Worm (Caenorhabditis elegans) whole organism, L3 larva: ENCODE data around the gene T10H4.13.

Experiments used
- aly-2 ChIP-seq: fragments of 150-350 bp; optimal IDR thresholded peaks from 2 replicates; lab custom pipeline; 2014; ENCODE audit warnings: missing biosample characterization, missing genetic modification characterization
- ceh-16 ChIP-seq: sonication (generic microtip); optimal IDR thresholded peaks from 2 replicates; lab custom pipeline; 2017; ENCODE audit warnings: missing biosample characterization, missing genetic modification characterization
- ceh-82 ChIP-seq: fragments of 150-350 bp; optimal IDR thresholded peaks from 2 replicates; lab custom pipeline; 2014; ENCODE audit warnings: missing biosample characterization, missing genetic modification characterization
- ceh-9 ChIP-seq: sonication (generic microtip); optimal IDR thresholded peaks from 2 replicates; lab custom pipeline; 2018; ENCODE audit warnings: missing biosample characterization, missing genetic modification characterization
- daf-12 ChIP-seq: fragments of 150-350 bp; optimal IDR thresholded peaks from 2 replicates; lab custom pipeline; 2014; ENCODE audit warnings: missing biosample characterization, missing genetic modification reagents, missing genetic modification characterization
- egl-27 ChIP-seq: sonication (generic microtip); optimal IDR thresholded peaks from 4 replicates; lab custom pipeline; 2017; ENCODE audit warnings: missing biosample characterization, missing genetic modification reagents, missing genetic modification characterization
- egl-5 ChIP-seq: fragments of 150-350 bp; optimal IDR thresholded peaks from 2 replicates; lab custom pipeline; 2017; ENCODE audit warnings: missing biosample characterization, missing genetic modification reagents, missing genetic modification characterization, inconsistent platforms
- elt-2 ChIP-seq: sonication (generic microtip); optimal IDR thresholded peaks from 2 replicates; lab custom pipeline; 2016; ENCODE audit warnings: missing genetic modification reagents, mild to moderate bottlenecking, missing genetic modification characterization, missing compliant biosample characterization
- elt-3 ChIP-seq, 3 experiments: fragments of 150-350 bp in 1 of 3; sonication (generic microtip) in 2 of 3; optimal IDR thresholded peaks; 2 replicates in 2 of 3; 4 replicates in 1 of 3; lab custom pipeline; 2014 to 2017; ENCODE audit warnings: missing biosample characterization in 3 of 3, missing genetic modification characterization in 3 of 3
- eor-1 ChIP-seq, 2 experiments: fragments of 150-350 bp; optimal IDR thresholded peaks; 2 replicates each; lab custom pipeline; 2014 to 2018; ENCODE audit warnings: missing biosample characterization in 2 of 2, missing genetic modification characterization in 2 of 2
- fkh-10 ChIP-seq: sonication (generic microtip); optimal IDR thresholded peaks from 2 replicates; lab custom pipeline; 2017; ENCODE audit warnings: missing biosample characterization, missing genetic modification reagents, missing genetic modification characterization
- fkh-2 ChIP-seq: fragments of 150-350 bp; optimal IDR thresholded peaks from 2 replicates; lab custom pipeline; 2014; ENCODE audit warnings: missing biosample characterization, missing genetic modification reagents, missing genetic modification characterization
- fos-1 ChIP-seq: fragments of 150-350 bp; optimal IDR thresholded peaks from 2 replicates; lab custom pipeline; 2014; ENCODE audit warnings: missing biosample characterization, missing genetic modification characterization
- hmg-11 ChIP-seq: sonication (generic microtip); optimal IDR thresholded peaks from 2 replicates; lab custom pipeline; 2016; ENCODE audit warnings: missing genetic modification characterization, missing compliant biosample characterization
- jun-1 ChIP-seq: fragments of 150-350 bp; optimal IDR thresholded peaks from 2 replicates; lab custom pipeline; 2014; ENCODE audit warnings: missing biosample characterization, missing genetic modification reagents, missing genetic modification characterization
- lin-15B ChIP-seq: fragments of 150-350 bp; optimal IDR thresholded peaks from 2 replicates; lab custom pipeline; 2014; ENCODE audit warnings: missing biosample characterization, missing genetic modification characterization
- lin-39 ChIP-seq: fragments of 150-350 bp; optimal IDR thresholded peaks from 2 replicates; lab custom pipeline; 2018; ENCODE audit warnings: missing biosample characterization, missing genetic modification reagents, missing genetic modification characterization
- lsy-12 ChIP-seq: sonication (generic microtip); optimal IDR thresholded peaks from 2 replicates; lab custom pipeline; 2016; ENCODE audit warnings: mild to moderate bottlenecking, missing genetic modification characterization, missing compliant biosample characterization
- mdl-1 ChIP-seq: fragments of 150-350 bp; optimal IDR thresholded peaks from 2 replicates; lab custom pipeline; 2014; ENCODE audit warnings: missing biosample characterization, missing genetic modification characterization
- nfya-1 ChIP-seq: sonication (generic microtip); optimal IDR thresholded peaks from 2 replicates; lab custom pipeline; 2017; ENCODE audit warnings: missing genetic modification characterization, mild to moderate bottlenecking, missing compliant biosample characterization, antibody characterized with exemption, moderate library complexity; ENCODE audit not compliant: insufficient read depth
- nhr-11 ChIP-seq: fragments of 150-350 bp; optimal IDR thresholded peaks from 2 replicates; lab custom pipeline; 2014; ENCODE audit warnings: missing biosample characterization, missing genetic modification characterization
- nhr-23 ChIP-seq: fragments of 150-350 bp; optimal IDR thresholded peaks from 2 replicates; lab custom pipeline; 2014; ENCODE audit warnings: missing biosample characterization, missing genetic modification reagents, missing genetic modification characterization
- nhr-237 ChIP-seq: fragments of 150-350 bp; optimal IDR thresholded peaks from 2 replicates; lab custom pipeline; 2014; ENCODE audit warnings: missing biosample characterization, missing genetic modification characterization
- nhr-28 ChIP-seq: fragments of 150-350 bp; optimal IDR thresholded peaks from 2 replicates; lab custom pipeline; 2014; ENCODE audit warnings: missing biosample characterization, missing genetic modification characterization
- nhr-43 ChIP-seq: sonication (generic microtip); optimal IDR thresholded peaks from 2 replicates; lab custom pipeline; 2016; ENCODE audit warnings: mild to moderate bottlenecking, missing genetic modification characterization, missing compliant biosample characterization; ENCODE audit not compliant: poor library complexity, severe bottlenecking
- nhr-67 ChIP-seq: fragments of 150-350 bp; optimal IDR thresholded peaks from 2 replicates; lab custom pipeline; 2014; ENCODE audit warnings: missing biosample characterization, missing genetic modification characterization
- nhr-76 ChIP-seq: fragments of 150-350 bp; sonication (generic microtip); optimal IDR thresholded peaks from 5 replicates; lab custom pipeline; 2014; ENCODE audit warnings: missing biosample characterization, missing genetic modification characterization
- nhr-77 ChIP-seq: fragments of 150-350 bp; optimal IDR thresholded peaks from 2 replicates; lab custom pipeline; 2014; ENCODE audit warnings: missing biosample characterization, missing genetic modification characterization
- pha-4 ChIP-seq: fragments of 150-350 bp; optimal IDR thresholded peaks from 2 replicates; lab custom pipeline; 2014; ENCODE audit warnings: missing biosample characterization, missing genetic modification reagents, missing genetic modification characterization
- pqm-1 ChIP-seq: fragments of 150-350 bp; optimal IDR thresholded peaks from 2 replicates; lab custom pipeline; 2017; ENCODE audit warnings: missing biosample characterization, missing genetic modification characterization, inconsistent platforms
- sea-2 ChIP-seq: fragments of 150-350 bp; sonication (generic microtip); optimal IDR thresholded peaks from 4 replicates; lab custom pipeline; 2014; ENCODE audit warnings: missing biosample characterization, missing genetic modification reagents, missing genetic modification characterization
- skn-1 ChIP-seq: fragments of 150-350 bp; optimal IDR thresholded peaks from 2 replicates; lab custom pipeline; 2014; ENCODE audit warnings: missing biosample characterization, missing genetic modification characterization
- snpc-4 ChIP-seq: fragments of 150-350 bp; optimal IDR thresholded peaks from 2 replicates; lab custom pipeline; 2014; ENCODE audit warnings: missing biosample characterization, missing genetic modification characterization
- tbx-2 ChIP-seq: sonication (generic microtip); optimal IDR thresholded peaks from 2 replicates; lab custom pipeline; 2016; ENCODE audit warnings: mild to moderate bottlenecking, missing genetic modification characterization, missing compliant biosample characterization
- unc-39 ChIP-seq: sonication (generic microtip); optimal IDR thresholded peaks from 4 replicates; lab custom pipeline; 2017; ENCODE audit warnings: missing biosample characterization, missing genetic modification characterization
- unc-62 ChIP-seq: fragments of 150-350 bp; sonication (generic microtip); optimal IDR thresholded peaks from 4 replicates; lab custom pipeline; 2014; ENCODE audit warnings: missing biosample characterization, missing genetic modification reagents, missing genetic modification characterization

The T10H4.13 gene

ce11 chrV:15305502-15305901, 38.2 kb upstream of the T10H4.13 start, which contains the start of gene T26H8.5:
TSS of gene T26H8.5 (minus strand) at chrV:15305602.
- TF ChIP-seq egl-5 (tag; lab: Kevin White, UChicago) (no peak), unc-62 (GFP tag; lab: Kevin White, UChicago) (no peak), elt-3 (tag; optimal IDR thresholded peaks at IDR 0.05; lab: Kevin White, UChicago) (no peak), lin-39 (no peak), ceh-82 (tag; lab: Kevin White, UChicago) (no peak), nhr-76 (tag; lab: Kevin White, UChicago) (no peak), fkh-10 (GFP tag; lab: Kevin White, UChicago) (no peak), daf-12 (tag; lab: Kevin White, UChicago) (no peak), sea-2 (GFP tag; lab: Kevin White, UChicago) (no peak), nfya-1 (tag; lab: Kevin White, UChicago) (no peak), fkh-2 (tag; lab: Kevin White, UChicago) (no peak), nhr-28 (tag; lab: Kevin White, UChicago) (no peak), jun-1 (tag; lab: Kevin White, UChicago) (no peak), nhr-11 (no peak), nhr-237 (tag; lab: Kevin White, UChicago) (no peak), tbx-2 (no peak), ceh-16 (tag; lab: Kevin White, UChicago) (no peak), eor-1 (tag; optimal IDR thresholded peaks at IDR 0.05; lab: Kevin White, UChicago) (no peak), egl-27 (tag; lab: Kevin White, UChicago) (no peak), nhr-67 (tag; lab: Kevin White, UChicago) (no peak)

- TF ChIP-seq nhr-67 (tag; lab: Kevin White, UChicago): no peak
- no peak for TF ChIP-seq aly-2 (tag; lab: Kevin White, UChicago)
- no peak for TF ChIP-seq ceh-82 (tag; lab: Kevin White, UChicago)
- TF ChIP-seq egl-5 (tag; lab: Kevin White, UChicago): no peak
- no peak for TF ChIP-seq nhr-28 (tag; lab: Kevin White, UChicago)
- no peak for TF ChIP-seq tbx-2
Observed at ce11 chrV:15303625-15304024, 36.3 kb upstream of the T10H4.13 start, which contains the start of gene srx-48. TSS of gene srx-48 (minus strand) at chrV:15303725.

- TF ChIP-seq nhr-28 (tag; lab: Kevin White, UChicago) (no peak), fos-1 (tag; lab: Kevin White, UChicago) (peak; percentile 52), mdl-1 (no peak), nhr-11 (no peak), fkh-10 (GFP tag; lab: Kevin White, UChicago) (no peak), snpc-4 (no peak), ceh-9 (no peak), tbx-2 (no peak), jun-1 (tag; lab: Kevin White, UChicago) (peak; percentile 94), unc-62 (GFP tag; lab: Kevin White, UChicago) (no peak), elt-3 (tag; optimal IDR thresholded peaks at IDR 0.05; lab: Kevin White, UChicago) (no peak), pqm-1 (tag; lab: Kevin White, UChicago) (peak; percentile 99), elt-2 (tag; lab: Kevin White, UChicago) (peak; percentile 99), egl-27 (tag; lab: Kevin White, UChicago) (no peak), unc-39 (tag; lab: Kevin White, UChicago) (no peak), hmg-11 (tag; lab: Kevin White, UChicago) (no peak), nhr-43 (tag; lab: Kevin White, UChicago) (no peak), nhr-77 (tag; lab: Kevin White, UChicago) (no peak), nhr-67 (tag; lab: Kevin White, UChicago) (no peak), aly-2 (tag; lab: Kevin White, UChicago) (no peak), egl-5 (tag; lab: Kevin White, UChicago) (no peak), skn-1 (tag; lab: Kevin White, UChicago) (peak; percentile 81), daf-12 (tag; lab: Kevin White, UChicago) (no peak), nhr-76 (tag; lab: Kevin White, UChicago) (no peak), lsy-12 (no peak), nfya-1 (tag; lab: Kevin White, UChicago) (no peak), nhr-23 (tag; lab: Kevin White, UChicago) (no peak), lin-15B (no peak), pha-4 (tag; lab: Kevin White, UChicago) (peak; percentile 65)
Observed at ce11 chrV:15298597-15298996, 31.3 kb upstream of the T10H4.13 start, which contains the start of gene cpr-3. TSS of gene cpr-3 (minus strand) at chrV:15298700.
